Worm (Caenorhabditis elegans): ENCODE measurements around the gene ugt-54.

DNA sequence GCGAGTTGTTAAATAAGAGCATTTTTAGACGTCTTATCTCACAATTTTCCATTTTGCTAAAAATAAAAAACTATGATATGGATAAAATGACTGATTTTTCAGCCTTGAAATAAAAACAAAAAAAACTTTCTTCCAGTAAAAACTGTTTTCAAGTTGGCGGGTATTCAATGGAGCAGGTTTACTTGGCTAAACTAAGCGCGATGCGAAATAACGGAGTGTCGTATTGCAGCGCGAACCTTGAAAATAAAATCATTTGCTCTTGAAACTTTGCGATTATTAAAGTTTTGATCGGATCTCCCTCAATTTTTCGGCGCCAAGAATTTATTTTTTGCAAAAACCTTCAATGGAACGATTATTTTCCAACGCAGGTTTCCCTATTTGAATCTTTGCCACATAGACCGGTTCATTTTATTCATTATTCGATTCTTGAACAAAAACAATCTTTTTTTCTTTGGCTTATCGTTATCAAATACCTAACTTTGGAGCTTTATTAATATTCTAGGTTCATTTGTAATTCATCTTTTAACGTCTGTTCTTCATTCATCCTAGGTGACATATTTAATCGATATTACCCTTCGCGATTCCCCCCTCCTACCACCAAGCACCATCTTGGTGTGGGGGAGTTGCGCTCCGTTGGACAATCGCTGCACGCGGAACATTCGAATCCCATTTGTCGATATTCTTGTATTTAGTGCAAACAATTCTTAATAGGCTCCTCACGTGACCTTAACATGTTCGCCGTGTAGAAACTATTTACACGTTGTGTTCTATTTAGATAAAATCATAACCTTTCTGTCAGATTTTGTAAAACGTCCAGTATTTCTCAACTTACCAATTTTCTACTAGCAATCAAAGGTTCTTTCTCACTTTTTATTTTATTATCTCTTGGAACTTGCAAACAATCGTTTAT, 26.7 kb upstream of the ugt-54 start, which contains the start of the genes orc-5 and cyb-1:
- TF ChIP-seq tbx-11 (GFP tag; IDR thresholded peaks at IDR 0.05) = no peak
- TF ChIP-seq pes-1 (GFP tag; IDR thresholded peaks at IDR 0.05) = no peak
- no peak for TF ChIP-seq ama-1 (optimal IDR thresholded peaks at IDR 0.05)
- TF ChIP-seq ets-7 (tag; optimal IDR thresholded peaks at IDR 0.05) = no peak
- TF ChIP-seq ceh-13 (GFP tag; optimal IDR thresholded peaks at IDR 0.05) = no peak
- no peak for TF ChIP-seq sea-1 (GFP tag; conservative IDR thresholded peaks at IDR 0.05)
- no peak for TF ChIP-seq hmbx-1 (tag; optimal IDR thresholded peaks at IDR 0.05)
- TF ChIP-seq hmg-4 (GFP tag; optimal IDR thresholded peaks at IDR 0.05) = no peak
- TF ChIP-seq hnd-1 (tag; optimal IDR thresholded peaks at IDR 0.05) = no peak
- TF ChIP-seq flt-1 (GFP tag; IDR thresholded peaks at IDR 0.05) = no peak

Measured in whole organism, early embryonic.